Worm (Caenorhabditis elegans): ENCODE data around the gene odr-2.

odr-2 gene

DNA sequence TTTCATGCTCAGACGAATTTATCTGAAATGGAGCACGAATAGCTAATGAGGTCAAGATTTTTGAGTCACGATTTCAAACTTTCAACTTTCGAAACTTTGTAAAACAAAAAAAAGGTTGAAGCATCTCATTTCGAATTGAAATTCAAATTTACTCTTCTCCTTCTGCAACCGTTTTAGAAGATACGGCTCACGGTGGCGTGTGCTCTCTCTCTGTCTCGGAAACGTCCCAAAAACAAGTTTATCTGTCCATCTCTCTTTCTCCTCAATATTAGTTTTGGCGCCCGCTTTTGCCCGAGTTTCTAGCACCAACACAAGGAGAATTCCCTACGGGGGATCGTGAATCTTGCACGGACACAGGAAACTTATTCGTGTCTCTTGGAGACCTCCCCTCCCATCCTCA lies 7.0 kb downstream of the odr-2 start:
- TF ChIP-seq aly-1 (tag; optimal IDR thresholded peaks at IDR 0.05) (no peak), ama-1 (optimal IDR thresholded peaks at IDR 0.05) (no peak), flt-1 (GFP tag; IDR thresholded peaks at IDR 0.05) (no peak), tbx-37 (GFP tag; conservative IDR thresholded peaks at IDR 0.05) (no peak), hmbx-1 (tag; optimal IDR thresholded peaks at IDR 0.05) (no peak)

DNA sequence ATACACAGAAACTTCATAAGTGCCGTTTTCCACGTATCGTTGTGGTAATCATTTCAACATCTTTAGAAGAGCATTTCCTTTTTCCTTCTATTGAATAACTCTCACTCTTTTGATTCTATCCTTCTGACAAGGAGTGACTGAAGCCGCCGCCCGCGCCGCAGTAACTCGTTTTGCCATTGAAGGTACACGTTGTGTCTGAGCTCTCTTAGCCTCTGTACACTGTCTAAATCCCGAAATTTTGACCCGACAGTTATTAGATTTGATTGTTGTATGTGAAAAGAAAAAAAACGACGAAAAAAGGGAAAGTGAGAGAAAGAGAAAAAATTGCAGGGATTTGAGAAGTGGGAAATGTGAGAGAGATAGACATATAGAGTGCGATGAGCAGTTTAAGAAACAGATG lies 7.9 kb downstream of the odr-2 start:
- TF ChIP-seq flt-1 (GFP tag; IDR thresholded peaks at IDR 0.05) (no peak), scrt-1 (GFP tag; IDR thresholded peaks at IDR 0.05) (no peak), B0310.2 (tag; optimal IDR thresholded peaks at IDR 0.05) (no peak), ama-1 (optimal IDR thresholded peaks at IDR 0.05) (no peak), ceh-36 (tag; optimal IDR thresholded peaks at IDR 0.05) (no peak), hnd-1 (tag; optimal IDR thresholded peaks at IDR 0.05) (no peak), tbx-11 (GFP tag; IDR thresholded peaks at IDR 0.05) (no peak), tbx-37 (GFP tag; conservative IDR thresholded peaks at IDR 0.05) (no peak), aly-1 (tag; optimal IDR thresholded peaks at IDR 0.05) (no peak), ceh-13 (GFP tag; optimal IDR thresholded peaks at IDR 0.05) (no peak), sea-1 (GFP tag; conservative IDR thresholded peaks at IDR 0.05) (no peak), ets-7 (tag; optimal IDR thresholded peaks at IDR 0.05) (no peak), pes-1 (GFP tag; IDR thresholded peaks at IDR 0.05) (no peak), hmg-4 (GFP tag; optimal IDR thresholded peaks at IDR 0.05) (no peak), hmbx-1 (tag; optimal IDR thresholded peaks at IDR 0.05) (no peak), F13C5.2 (tag; optimal IDR thresholded peaks at IDR 0.05) (no peak), tra-4 (tag; optimal IDR thresholded peaks at IDR 0.05) (no peak)

DNA sequence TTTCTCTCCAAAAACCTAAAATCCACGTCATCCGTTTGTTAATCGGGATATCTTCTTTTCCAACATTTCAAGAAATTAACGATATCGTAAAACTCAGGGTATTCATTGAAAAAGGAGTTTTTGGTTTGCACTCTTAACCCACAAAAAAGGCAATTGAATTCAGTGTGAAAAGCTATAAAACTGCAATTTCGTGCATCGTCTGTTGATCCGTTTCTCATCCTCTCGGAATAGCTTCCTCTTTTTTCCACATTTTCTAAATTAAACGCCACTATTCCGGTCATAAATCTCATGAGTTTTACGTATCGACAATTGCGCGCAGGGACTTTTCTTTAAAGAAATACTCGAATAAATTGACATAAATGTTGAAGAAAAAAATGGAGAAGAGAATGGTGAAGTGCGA lies 8.9 kb downstream of the odr-2 start:
- TF ChIP-seq tbx-37 (GFP tag; conservative IDR thresholded peaks at IDR 0.05) (no peak), tra-4 (tag; optimal IDR thresholded peaks at IDR 0.05) (no peak), sea-1 (GFP tag; conservative IDR thresholded peaks at IDR 0.05) (no peak)

DNA sequence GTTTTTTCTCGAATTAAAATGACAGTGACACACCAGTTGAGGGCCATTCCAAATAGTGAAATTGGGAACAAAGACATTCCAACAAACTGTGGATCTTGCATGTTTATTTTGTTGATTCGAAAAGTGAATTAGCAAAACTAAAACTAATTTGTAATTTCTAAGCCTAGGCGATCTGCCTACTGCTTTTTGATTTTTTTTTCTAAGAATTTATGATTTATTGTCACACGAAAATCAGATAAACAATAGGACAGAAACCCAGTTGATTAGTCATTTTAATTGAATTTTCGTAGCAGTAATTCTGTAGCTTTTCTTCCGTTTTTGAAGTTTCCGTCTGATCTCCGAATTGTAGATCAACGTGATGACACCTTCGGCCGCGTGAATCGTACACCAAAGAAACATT lies 15.4 kb downstream of the odr-2 start, which contains the start of gene srx-33:
srx-33 (minus strand) TSS at position 101 of the 400 bp plus-strand sequence.
- TF ChIP-seq aly-1 (tag; optimal IDR thresholded peaks at IDR 0.05): no peak
- TF ChIP-seq F13C5.2 (tag; optimal IDR thresholded peaks at IDR 0.05): no peak
- no peak for TF ChIP-seq ama-1 (optimal IDR thresholded peaks at IDR 0.05)
- TF ChIP-seq ceh-36 (tag; optimal IDR thresholded peaks at IDR 0.05): no peak
- no peak for TF ChIP-seq B0310.2 (tag; optimal IDR thresholded peaks at IDR 0.05)
- no peak for TF ChIP-seq hnd-1 (tag; optimal IDR thresholded peaks at IDR 0.05)
- TF ChIP-seq ets-7 (tag; optimal IDR thresholded peaks at IDR 0.05): no peak
- TF ChIP-seq hmbx-1 (tag; optimal IDR thresholded peaks at IDR 0.05): no peak
- TF ChIP-seq tra-4 (tag; optimal IDR thresholded peaks at IDR 0.05): no peak
- TF ChIP-seq flt-1 (GFP tag; IDR thresholded peaks at IDR 0.05): no peak
- no peak for TF ChIP-seq scrt-1 (GFP tag; IDR thresholded peaks at IDR 0.05)
- TF ChIP-seq sea-1 (GFP tag; conservative IDR thresholded peaks at IDR 0.05): no peak
- no peak for TF ChIP-seq ceh-13 (GFP tag; optimal IDR thresholded peaks at IDR 0.05)
- TF ChIP-seq pes-1 (GFP tag; IDR thresholded peaks at IDR 0.05): no peak
- no peak for TF ChIP-seq tbx-37 (GFP tag; conservative IDR thresholded peaks at IDR 0.05)
- no peak for TF ChIP-seq tbx-11 (GFP tag; IDR thresholded peaks at IDR 0.05)

DNA sequence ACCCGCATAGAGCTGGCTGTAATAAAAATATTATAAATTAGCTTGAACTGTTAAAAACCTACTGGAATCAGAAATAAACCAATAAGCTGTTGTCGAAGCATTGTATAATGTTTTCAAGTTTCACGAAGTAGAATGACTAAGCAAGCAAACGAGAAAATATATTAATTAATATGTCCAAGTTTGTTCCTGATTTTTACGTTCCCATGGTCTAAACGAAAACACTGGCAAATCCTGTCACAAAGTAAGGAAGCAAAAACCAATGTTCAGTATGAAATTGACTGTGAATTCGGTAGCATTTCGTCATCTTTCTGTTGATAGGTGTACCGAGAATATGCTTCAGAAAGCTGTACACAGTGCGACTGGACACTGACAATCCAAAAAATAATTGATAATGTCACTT lies 16.8 kb downstream of the odr-2 start, which contains the start of gene srx-34:
srx-34 (minus strand) TSS at position 101 of the 400 bp plus-strand sequence.
- no peak for TF ChIP-seq ets-7 (tag; optimal IDR thresholded peaks at IDR 0.05)
- TF ChIP-seq hmg-4 (GFP tag; optimal IDR thresholded peaks at IDR 0.05): no peak
- no peak for TF ChIP-seq F13C5.2 (tag; optimal IDR thresholded peaks at IDR 0.05)

DNA sequence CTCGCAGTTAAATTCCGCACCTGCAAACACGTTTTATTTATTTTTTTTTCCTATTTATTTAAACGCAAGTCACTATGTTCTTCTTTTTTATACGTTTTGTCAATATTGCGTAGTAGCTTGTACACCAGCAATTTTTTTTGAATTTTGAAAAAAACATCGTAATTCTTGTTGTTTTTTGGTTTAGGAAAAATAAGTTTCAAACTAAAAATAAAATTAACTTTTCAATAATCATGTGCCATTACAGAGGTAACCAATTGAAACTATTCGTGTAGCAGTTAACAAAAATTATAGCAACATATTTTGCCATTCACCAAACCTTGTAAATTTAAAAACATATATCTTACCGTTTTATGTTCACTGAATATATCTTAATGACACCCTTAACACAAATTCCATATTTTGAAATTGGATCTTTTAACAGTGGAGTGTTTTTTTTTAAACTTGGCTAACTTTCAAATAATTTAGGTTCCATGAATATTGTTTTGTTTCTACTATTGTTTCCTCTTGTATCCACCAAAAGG lies 19.9 kb downstream of the odr-2 start, which contains the start of gene lmd-5:
lmd-5 (plus strand) TSS at position 471 of the 521 bp plus-strand sequence.
- TF ChIP-seq aly-1 (tag; optimal IDR thresholded peaks at IDR 0.05): no peak
- no peak for TF ChIP-seq ceh-36 (tag; optimal IDR thresholded peaks at IDR 0.05)
- no peak for TF ChIP-seq hnd-1 (tag; optimal IDR thresholded peaks at IDR 0.05)
- no peak for TF ChIP-seq tra-4 (tag; optimal IDR thresholded peaks at IDR 0.05)
- no peak for TF ChIP-seq tbx-11 (GFP tag; IDR thresholded peaks at IDR 0.05)
- no peak for TF ChIP-seq tbx-37 (GFP tag; conservative IDR thresholded peaks at IDR 0.05)

DNA sequence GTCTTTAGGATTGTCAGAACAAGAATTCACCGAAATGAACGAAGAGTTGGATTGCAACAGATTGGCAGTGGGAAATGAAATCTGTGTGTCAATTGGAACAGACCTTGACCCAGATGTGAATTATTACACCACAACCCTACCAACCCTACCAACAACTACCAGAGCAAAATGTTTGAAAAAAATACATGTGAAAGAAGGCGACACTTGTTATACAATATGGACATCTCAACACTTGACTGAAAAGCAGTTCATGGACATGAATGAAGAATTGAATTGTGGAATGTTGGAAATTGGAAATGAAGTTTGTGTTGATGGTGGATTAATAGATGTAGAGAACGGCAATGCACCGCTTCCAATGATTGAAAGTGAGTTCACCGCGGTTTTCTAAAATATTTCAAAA lies 20.6 kb downstream of the odr-2 start:
- TF ChIP-seq scrt-1 (GFP tag; IDR thresholded peaks at IDR 0.05): no peak
- TF ChIP-seq tra-4 (tag; optimal IDR thresholded peaks at IDR 0.05): no peak
- TF ChIP-seq ceh-36 (tag; optimal IDR thresholded peaks at IDR 0.05): no peak
- no peak for TF ChIP-seq ets-7 (tag; optimal IDR thresholded peaks at IDR 0.05)
- no peak for TF ChIP-seq B0310.2 (tag; optimal IDR thresholded peaks at IDR 0.05)
- no peak for TF ChIP-seq pes-1 (GFP tag; IDR thresholded peaks at IDR 0.05)
- TF ChIP-seq tbx-11 (GFP tag; IDR thresholded peaks at IDR 0.05): no peak
- no peak for TF ChIP-seq flt-1 (GFP tag; IDR thresholded peaks at IDR 0.05)
- TF ChIP-seq hmg-4 (GFP tag; optimal IDR thresholded peaks at IDR 0.05): no peak
- no peak for TF ChIP-seq sea-1 (GFP tag; conservative IDR thresholded peaks at IDR 0.05)
- no peak for TF ChIP-seq ama-1 (optimal IDR thresholded peaks at IDR 0.05)
- TF ChIP-seq tbx-37 (GFP tag; conservative IDR thresholded peaks at IDR 0.05): no peak
- no peak for TF ChIP-seq F13C5.2 (tag; optimal IDR thresholded peaks at IDR 0.05)
- TF ChIP-seq aly-1 (tag; optimal IDR thresholded peaks at IDR 0.05): no peak
- TF ChIP-seq hnd-1 (tag; optimal IDR thresholded peaks at IDR 0.05): no peak
- TF ChIP-seq hmbx-1 (tag; optimal IDR thresholded peaks at IDR 0.05): no peak

DNA sequence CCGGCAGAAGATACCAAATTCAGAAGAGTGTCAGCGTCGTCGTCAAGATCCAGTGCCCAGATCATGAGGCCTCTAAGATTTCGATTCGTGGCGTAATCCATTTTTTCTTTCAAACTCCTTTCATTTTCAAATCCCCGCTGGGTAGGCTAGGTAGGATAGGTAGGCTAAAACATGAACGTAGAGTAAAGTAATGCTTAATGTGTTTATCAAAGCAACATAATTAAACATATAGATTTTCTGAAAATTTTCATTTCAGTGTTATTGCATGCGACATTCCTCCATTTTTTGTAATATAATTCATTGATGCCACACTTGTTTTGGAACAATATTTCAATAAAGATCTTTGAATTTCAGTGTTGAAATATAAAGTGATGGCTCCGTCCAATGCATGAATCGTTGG lies 26.1 kb downstream of the odr-2 start, which contains the start of gene T01C4.8:
T01C4.8 (minus strand) TSS at position 101 of the 400 bp plus-strand sequence.
- no peak for TF ChIP-seq sea-1 (GFP tag; conservative IDR thresholded peaks at IDR 0.05)

Data from whole organism, early embryonic.